Fruit fly (Drosophila melanogaster) whole organism, wandering third instar larva: ENCODE measurements around the gene cv.

Experiments used
- Abd-B ChIP-seq: fragments of >200 bp; optimal IDR thresholded peaks from 2 replicates; lab custom pipeline; 2017; ENCODE audit warnings: missing biosample characterization, missing genetic modification characterization
- CG32264 ChIP-seq: fragments of 200-800 bp; sonication (Bioruptor generic); optimal IDR thresholded peaks from 2 replicates; lab custom pipeline; 2016; ENCODE audit warnings: missing biosample characterization, missing genetic modification characterization
- CG9705 ChIP-seq: fragments of 200-800 bp; sonication (Bioruptor generic); optimal IDR thresholded peaks from 2 replicates; lab custom pipeline; 2018; ENCODE audit warnings: missing biosample characterization, mild to moderate bottlenecking, missing genetic modification characterization
- CrebA ChIP-seq: fragments of 200-800 bp; sonication (Bioruptor generic); optimal IDR thresholded peaks from 2 replicates; lab custom pipeline; 2016; ENCODE audit warnings: missing biosample characterization, mild to moderate bottlenecking, missing genetic modification characterization, borderline replicate concordance
- Dfd ChIP-seq: fragments of >200 bp; optimal IDR thresholded peaks from 2 replicates; lab custom pipeline; 2017; ENCODE audit warnings: missing biosample characterization, missing genetic modification characterization
- Dif ChIP-seq: fragments of 200-275, 200-300 bp; sonication (Bioruptor generic); optimal IDR thresholded peaks from 2 replicates; lab custom pipeline; 2018; ENCODE audit warnings: missing biosample characterization, missing genetic modification characterization; ENCODE audit not compliant: partially characterized antibody
- GATAd ChIP-seq: sonication (Bioruptor generic); optimal IDR thresholded peaks from 2 replicates; lab custom pipeline; 2016; ENCODE audit warnings: missing biosample characterization, missing genetic modification characterization
- HLH106 ChIP-seq: fragments of 200-800 bp; optimal IDR thresholded peaks from 3 replicates; lab custom pipeline; 2019; ENCODE audit warnings: missing biosample characterization, mild to moderate bottlenecking, missing genetic modification characterization, moderate library complexity
- Hr78 ChIP-seq: fragments of >200 bp; optimal IDR thresholded peaks from 2 replicates; lab custom pipeline; 2017; ENCODE audit warnings: missing biosample characterization, missing genetic modification characterization
- Hr83 ChIP-seq: fragments of 200-300 bp; sonication (Bioruptor generic); optimal IDR thresholded peaks from 2 replicates; lab custom pipeline; 2016; ENCODE audit warnings: missing biosample characterization, mild to moderate bottlenecking, missing genetic modification characterization, moderate library complexity; ENCODE audit not compliant: poor library complexity, severe bottlenecking
- Jra ChIP-seq: sonication (Bioruptor generic); optimal IDR thresholded peaks from 2 replicates; lab custom pipeline; 2016; ENCODE audit warnings: missing biosample characterization, missing genetic modification characterization
- Myc ChIP-seq: fragments of >200 bp; optimal IDR thresholded peaks from 2 replicates; lab custom pipeline; 2017
- N ChIP-seq: fragments of >200 bp; optimal IDR thresholded peaks from 2 replicates; lab custom pipeline; 2018; ENCODE audit warnings: missing biosample characterization, missing external identifiers, missing genetic modification characterization
- OdsH ChIP-seq: fragments of 200-800 bp; sonication (Bioruptor generic); optimal IDR thresholded peaks from 2 replicates; lab custom pipeline; 2016; ENCODE audit warnings: missing biosample characterization, mild to moderate bottlenecking, missing genetic modification characterization
- Rel ChIP-seq, 2 experiments: fragments of 200-800 bp; sonication (Bioruptor generic) in 1 of 2; optimal IDR thresholded peaks; 2 replicates in 1 of 2; 3 replicates in 1 of 2; lab custom pipeline; 2016 to 2019; ENCODE audit warnings: mild to moderate bottlenecking in 2 of 2, missing biosample characterization in 2 of 2, missing genetic modification characterization in 2 of 2, moderate library complexity in 1 of 2
- Sp1 ChIP-seq: fragments of 200-800 bp; sonication (Bioruptor generic); optimal IDR thresholded peaks from 3 replicates; lab custom pipeline; 2019; ENCODE audit warnings: missing biosample characterization, mild to moderate bottlenecking, missing genetic modification characterization, moderate library complexity
- Vsx2 ChIP-seq: fragments of 200-300, 225-300 bp; sonication (Bioruptor generic); optimal IDR thresholded peaks from 2 replicates; lab custom pipeline; 2018; ENCODE audit warnings: missing biosample characterization, missing genetic modification characterization; ENCODE audit not compliant: partially characterized antibody
- br ChIP-seq: fragments of 200-800 bp; sonication (Bioruptor generic); optimal IDR thresholded peaks from 2 replicates; lab custom pipeline; 2016; ENCODE audit warnings: missing biosample characterization, missing genetic modification characterization
- brk ChIP-seq: fragments of 200-800 bp; sonication (Bioruptor generic); optimal IDR thresholded peaks from 2 replicates; lab custom pipeline; 2016; ENCODE audit warnings: missing biosample characterization, mild to moderate bottlenecking, missing genetic modification characterization
- dmrt93B ChIP-seq: fragments of 200-800 bp; sonication (Bioruptor generic); optimal IDR thresholded peaks from 2 replicates; lab custom pipeline; 2018; ENCODE audit warnings: missing biosample characterization, mild to moderate bottlenecking, missing genetic modification characterization
- dsf ChIP-seq: sonication (Bioruptor generic); optimal IDR thresholded peaks from 2 replicates; lab custom pipeline; 2016; ENCODE audit warnings: missing biosample characterization, missing genetic modification characterization, borderline replicate concordance
- ey ChIP-seq: fragments of 200-800 bp; sonication (Bioruptor generic); optimal IDR thresholded peaks from 2 replicates; lab custom pipeline; 2016; ENCODE audit warnings: missing biosample characterization, missing genetic modification characterization
- foxo ChIP-seq, 2 experiments: fragments of 200-800 bp; sonication (Bioruptor generic); optimal IDR thresholded peaks; 2 replicates in 1 of 2; 3 replicates in 1 of 2; lab custom pipeline; 2016 to 2017; ENCODE audit warnings: missing biosample characterization in 2 of 2, missing genetic modification characterization in 2 of 2
- fru ChIP-seq: fragments of 200-800 bp; sonication (Bioruptor generic); optimal IDR thresholded peaks from 3 replicates; lab custom pipeline; 2016; ENCODE audit warnings: missing biosample characterization, mild to moderate bottlenecking, missing genetic modification characterization
- h ChIP-seq: fragments of 200-800 bp; sonication (Bioruptor generic); optimal IDR thresholded peaks from 3 replicates; lab custom pipeline; 2016; ENCODE audit warnings: missing biosample characterization, mild to moderate bottlenecking, missing genetic modification characterization
- lola ChIP-seq: fragments of >200 bp; optimal IDR thresholded peaks from 2 replicates; lab custom pipeline; 2017; ENCODE audit warnings: missing biosample characterization, missing genetic modification characterization
- pan ChIP-seq: fragments of >200 bp; optimal IDR thresholded peaks from 2 replicates; lab custom pipeline; 2017
- psq ChIP-seq: fragments of 200-800 bp; sonication (Bioruptor generic); optimal IDR thresholded peaks from 3 replicates; lab custom pipeline; 2017; ENCODE audit warnings: missing biosample characterization, mild to moderate bottlenecking, missing genetic modification characterization, moderate library complexity
- rgr ChIP-seq: fragments of 200-800 bp; sonication (Bioruptor generic); optimal IDR thresholded peaks from 3 replicates; lab custom pipeline; 2016; ENCODE audit warnings: missing biosample characterization, mild to moderate bottlenecking, missing genetic modification characterization
- sage ChIP-seq: fragments of 200-800 bp; sonication (Bioruptor generic); optimal IDR thresholded peaks from 2 replicates; lab custom pipeline; 2016; ENCODE audit warnings: missing biosample characterization, mild to moderate bottlenecking, missing genetic modification characterization
- sv ChIP-seq: fragments of 200-800 bp; sonication (Bioruptor generic); optimal IDR thresholded peaks from 3 replicates; lab custom pipeline; 2016; ENCODE audit warnings: missing biosample characterization, missing genetic modification characterization
- tai ChIP-seq: sonication (Bioruptor generic); optimal IDR thresholded peaks from 2 replicates; lab custom pipeline; 2016; ENCODE audit warnings: missing biosample characterization, missing genetic modification characterization
- usp ChIP-seq: fragments of >200 bp; optimal IDR thresholded peaks from 2 replicates; lab custom pipeline; 2017; ENCODE audit warnings: missing biosample characterization, missing genetic modification characterization
- woc ChIP-seq: sonication (Bioruptor generic); optimal IDR thresholded peaks from 2 replicates; lab custom pipeline; 2016; ENCODE audit warnings: missing biosample characterization, mild to moderate bottlenecking, missing genetic modification characterization

Gene cv

DNA sequence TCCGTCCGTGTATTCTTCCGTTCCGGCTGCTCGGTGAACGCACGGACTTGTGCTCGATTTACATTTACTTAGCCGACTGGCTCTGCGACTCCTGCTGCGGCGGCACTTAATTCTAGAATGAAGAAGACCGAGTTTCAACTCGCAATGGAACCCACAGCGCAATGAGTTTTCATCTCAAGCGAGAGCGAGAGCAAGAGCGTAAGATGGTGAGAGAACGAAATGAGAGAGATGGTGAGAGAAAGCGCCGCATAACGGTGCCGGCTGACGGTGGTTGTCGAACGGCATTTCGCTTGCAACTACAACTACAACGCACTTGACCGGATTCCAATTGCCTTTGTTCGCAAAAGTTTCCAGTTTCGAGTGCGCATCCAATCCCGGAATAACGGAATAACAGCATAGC, 27.0 kb upstream of the cv start, which contains the start of gene OtopLc:
Gene OtopLc, minus strand, starts transcription at position 101 of the 400 bp plus-strand sequence.
- TF ChIP-seq foxo (GFP tag; optimal IDR thresholded peaks at IDR 0.05; lab: Kevin White, UChicago) = no peak
- TF ChIP-seq Hr83 (GFP tag; lab: Kevin White, UChicago) = no peak
- TF ChIP-seq h (GFP tag; lab: Kevin White, UChicago) = no peak
- TF ChIP-seq ey = no peak
- TF ChIP-seq pan (lab: Kevin White, UChicago) = no peak
- TF ChIP-seq CG32264 (GFP tag; lab: Kevin White, UChicago) = no peak
- no peak for TF ChIP-seq Rel (GFP tag; optimal IDR thresholded peaks at IDR 0.05; lab: Kevin White, UChicago)
- TF ChIP-seq Rel (tag; optimal IDR thresholded peaks at IDR 0.05; lab: Kevin White, UChicago) = no peak
- no peak for TF ChIP-seq sage (GFP tag; lab: Kevin White, UChicago)
- no peak for TF ChIP-seq lola (GFP tag; lab: Kevin White, UChicago)
- TF ChIP-seq Hr78 (GFP tag; lab: Kevin White, UChicago) = no peak

DNA sequence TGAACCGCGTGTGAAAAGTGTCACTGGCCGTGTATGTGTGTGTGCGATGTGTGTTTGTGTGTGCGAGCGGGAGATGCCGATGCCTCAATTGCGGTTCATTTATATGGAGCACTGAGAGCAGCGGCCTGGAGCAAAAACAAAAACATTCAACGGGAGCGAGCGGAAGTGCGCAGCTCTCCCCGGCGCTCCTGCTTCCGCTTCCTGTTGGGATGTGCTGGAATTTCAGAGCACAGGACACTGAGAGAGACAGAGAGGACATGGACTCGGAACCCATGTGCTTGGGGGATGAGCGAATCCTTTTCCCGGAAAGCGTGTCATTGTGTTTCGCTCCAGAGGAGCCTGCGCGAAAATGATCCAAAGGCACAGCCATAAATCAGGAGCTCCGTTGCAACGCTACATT, 25.6 kb upstream of the cv start:
- TF ChIP-seq N (no peak), br (GFP tag; lab: Kevin White, UChicago) (no peak), CG32264 (GFP tag; lab: Kevin White, UChicago) (no peak), CG9705 (no peak), OdsH (no peak), h (GFP tag; lab: Kevin White, UChicago) (no peak), dmrt93B (GFP tag; lab: Kevin White, UChicago) (no peak), GATAd (GFP tag; lab: Kevin White, UChicago) (no peak), Dif (GFP tag; lab: Kevin White, UChicago) (no peak), Vsx2 (no peak), fru (GFP tag; lab: Kevin White, UChicago) (no peak), Dfd (no peak), foxo (GFP tag; optimal IDR thresholded peaks at IDR 0.05; lab: Kevin White, UChicago) (no peak), dsf (GFP tag; lab: Kevin White, UChicago) (no peak), Jra (no peak), usp (GFP tag; lab: Kevin White, UChicago) (no peak)

DNA sequence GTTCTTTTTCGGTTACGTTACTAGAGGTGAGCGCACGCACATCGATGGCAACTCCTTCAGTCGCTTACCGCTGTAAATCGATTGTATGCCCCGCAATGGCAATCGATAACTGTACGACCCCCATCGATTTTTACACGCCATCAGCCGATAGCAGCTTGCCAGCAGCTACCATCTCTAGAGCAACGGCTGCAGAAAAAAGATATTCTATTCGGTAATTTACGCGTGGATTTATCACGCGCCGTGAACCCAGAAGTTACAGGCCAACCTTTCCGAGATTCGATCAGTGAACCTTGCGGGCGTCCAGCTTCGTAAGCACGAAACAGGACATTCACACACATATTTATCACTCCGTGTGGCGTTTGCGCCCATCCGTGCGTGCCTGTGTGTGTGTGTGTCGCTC, 23.9 kb upstream of the cv start, which contains the start of the genes Sirt4 and CG4119:
Gene Sirt4, minus strand, starts transcription at position 39 of the 400 bp plus-strand sequence.
Gene CG4119, plus strand, starts transcription at position 151 of the 400 bp plus-strand sequence.
- TF ChIP-seq CG32264 (GFP tag; lab: Kevin White, UChicago) = no peak
- TF ChIP-seq CrebA (GFP tag; lab: Kevin White, UChicago) = no peak
- TF ChIP-seq HLH106 (tag; lab: Kevin White, UChicago) = peak; percentile 11
- TF ChIP-seq CG9705 = no peak
- no peak for TF ChIP-seq Abd-B (GFP tag; lab: Kevin White, UChicago)
- TF ChIP-seq Vsx2 = no peak
- no peak for TF ChIP-seq woc (GFP tag; lab: Kevin White, UChicago)
- no peak for TF ChIP-seq sage (GFP tag; lab: Kevin White, UChicago)
- peak; percentile 56 for TF ChIP-seq h (GFP tag; lab: Kevin White, UChicago)
- TF ChIP-seq brk (GFP tag; lab: Kevin White, UChicago) = no peak
- no peak for TF ChIP-seq Hr78 (GFP tag; lab: Kevin White, UChicago)
- peak; percentile 2 for TF ChIP-seq br (GFP tag; lab: Kevin White, UChicago)
- no peak for TF ChIP-seq dsf (GFP tag; lab: Kevin White, UChicago)
- no peak for TF ChIP-seq tai (GFP tag; lab: Kevin White, UChicago)
- no peak for TF ChIP-seq lola (GFP tag; lab: Kevin White, UChicago)
- no peak for TF ChIP-seq GATAd (GFP tag; lab: Kevin White, UChicago)
- TF ChIP-seq rgr (GFP tag; lab: Kevin White, UChicago) = peak; percentile 31
- no peak for TF ChIP-seq sv (GFP tag; lab: Kevin White, UChicago)
- no peak for TF ChIP-seq Myc (lab: Kevin White, UChicago)
- TF ChIP-seq psq = no peak
- no peak for TF ChIP-seq Dif (GFP tag; lab: Kevin White, UChicago)
- no peak for TF ChIP-seq Rel (GFP tag; optimal IDR thresholded peaks at IDR 0.05; lab: Kevin White, UChicago)
- peak; percentile 73 for TF ChIP-seq Rel (tag; optimal IDR thresholded peaks at IDR 0.05; lab: Kevin White, UChicago)
- TF ChIP-seq Hr83 (GFP tag; lab: Kevin White, UChicago) = peak; percentile 76
- TF ChIP-seq ey = no peak
- TF ChIP-seq Jra = peak; percentile 50
- TF ChIP-seq pan (lab: Kevin White, UChicago) = no peak
- peak; percentile 18 for TF ChIP-seq Sp1 (GFP tag; lab: Kevin White, UChicago)
- TF ChIP-seq N = peak; percentile 32
- no peak for TF ChIP-seq fru (GFP tag; lab: Kevin White, UChicago)
- peak in 1 of 2 experiments; percentile 23 for TF ChIP-seq foxo (GFP tag; optimal IDR thresholded peaks at IDR 0.05; lab: Kevin White, UChicago)
- TF ChIP-seq, all 38 proteins: peak for 10
